Fruit fly (Drosophila melanogaster) whole organism, embryonic: Measurements from ENCODE around the gene Hez.
A peak's percentile ranks its signal among the peaks of the same experiment; 100 is the strongest.

ENCODE experiments used
- Atf6 ChIP-seq: fragments of 200-800 bp; sonication (Bioruptor generic); IDR thresholded peaks from 2 replicates; pipeline ENCODE4 v1.3.6; 2022; ENCODE audit warnings: missing biosample characterization, missing genetic modification characterization
- B-H2 ChIP-seq: fragments of 200-800 bp; sonication (Bioruptor generic); optimal IDR thresholded peaks from 2 replicates; lab custom pipeline; 2018; ENCODE audit warnings: missing biosample characterization, mild to moderate bottlenecking, missing genetic modification characterization
- CG10147 ChIP-seq: fragments of 200-800 bp; sonication (Bioruptor generic); optimal IDR thresholded peaks from 2 replicates; lab custom pipeline; 2019; ENCODE audit warnings: missing biosample characterization, mild to moderate bottlenecking, missing genetic modification characterization, moderate library complexity
- CG10321 ChIP-seq: fragments of 200-800 bp; sonication (Bioruptor generic); IDR thresholded peaks from 2 replicates; pipeline ENCODE4 v1.3.6; 2022; ENCODE audit warnings: missing biosample characterization, missing genetic modification characterization
- CG11695 ChIP-seq: fragments of 200-800 bp; sonication (Bioruptor generic); IDR thresholded peaks from 3 replicates; pipeline ENCODE4 v1.3.6; 2022; ENCODE audit warnings: missing biosample characterization, missing genetic modification characterization
- CG12219 ChIP-seq: fragments of 200-800 bp; sonication (Bioruptor generic); optimal IDR thresholded peaks from 3 replicates; lab custom pipeline; 2018; ENCODE audit warnings: missing biosample characterization, mild to moderate bottlenecking, missing genetic modification characterization
- CG12391 ChIP-seq: fragments of 200-800 bp; sonication (Bioruptor generic); optimal IDR thresholded peaks from 3 replicates; lab custom pipeline; 2018; ENCODE audit warnings: missing biosample characterization, mild to moderate bottlenecking, missing genetic modification characterization, moderate library complexity
- CG12942 ChIP-seq: fragments of 200-800 bp; sonication (Bioruptor generic); optimal IDR thresholded peaks from 3 replicates; lab custom pipeline; 2016; ENCODE audit warnings: missing biosample characterization, missing genetic modification characterization
- CG14014 ChIP-seq: fragments of 200-800 bp; sonication (Bioruptor generic); IDR thresholded peaks from 2 replicates; pipeline ENCODE4 v1.3.6; 2022; ENCODE audit warnings: missing biosample characterization, missing genetic modification characterization
- CG1529 ChIP-seq: fragments of 200-800 bp; sonication (Bioruptor generic); optimal IDR thresholded peaks from 3 replicates; lab custom pipeline; 2018; ENCODE audit warnings: missing biosample characterization, missing genetic modification characterization
- CG16863 ChIP-seq: fragments of 200-800 bp; sonication (Bioruptor generic); optimal IDR thresholded peaks from 3 replicates; lab custom pipeline; 2016; ENCODE audit warnings: missing biosample characterization, missing genetic modification characterization
- CG18262 ChIP-seq: fragments of 200-800 bp; optimal IDR thresholded peaks from 3 replicates; lab custom pipeline; 2019; ENCODE audit warnings: missing biosample characterization, mild to moderate bottlenecking, missing genetic modification characterization, moderate library complexity
- CG3065 ChIP-seq: fragments of 200-800 bp; sonication (Bioruptor generic); optimal IDR thresholded peaks from 2 replicates; lab custom pipeline; 2016; ENCODE audit warnings: missing biosample characterization, missing genetic modification characterization
- CG31365 ChIP-seq: fragments of 200-800 bp; sonication (Bioruptor generic); optimal IDR thresholded peaks from 2 replicates; lab custom pipeline; 2018; ENCODE audit warnings: missing biosample characterization, mild to moderate bottlenecking, missing genetic modification characterization
- CG31441 ChIP-seq: fragments of 200-800 bp; sonication (Bioruptor generic); IDR thresholded peaks from 2 replicates; pipeline ENCODE4 v1.3.6; 2022; ENCODE audit warnings: missing biosample characterization, missing genetic modification characterization
- CG3163 ChIP-seq: fragments of 200-800 bp; sonication (Bioruptor generic); optimal IDR thresholded peaks from 3 replicates; lab custom pipeline; 2016; ENCODE audit warnings: missing biosample characterization, missing genetic modification characterization
- CG32532 ChIP-seq: fragments of 200-800 bp; sonication (Bioruptor generic); IDR thresholded peaks from 2 replicates; pipeline ENCODE4 v1.3.6; 2022; ENCODE audit warnings: missing biosample characterization, missing genetic modification characterization
- CG4707 ChIP-seq: fragments of 200-800 bp; sonication (Bioruptor generic); optimal IDR thresholded peaks from 2 replicates; lab custom pipeline; 2018; ENCODE audit warnings: missing biosample characterization, mild to moderate bottlenecking, missing genetic modification characterization, moderate library complexity
- CG5180 ChIP-seq: fragments of 200-800 bp; sonication (Bioruptor generic); optimal IDR thresholded peaks from 3 replicates; lab custom pipeline; 2017; ENCODE audit warnings: missing biosample characterization, missing genetic modification characterization, mild to moderate bottlenecking, moderate library complexity, missing genetic modification reagents
- CG7271 ChIP-seq: fragments of 200-800 bp; sonication (Bioruptor generic); optimal IDR thresholded peaks from 2 replicates; lab custom pipeline; 2018; ENCODE audit warnings: missing biosample characterization, mild to moderate bottlenecking, missing genetic modification characterization, moderate library complexity
- CG7372 ChIP-seq: fragments of 200-800 bp; sonication (Bioruptor generic); IDR thresholded peaks from 2 replicates; pipeline ENCODE4 v1.3.6; 2022; ENCODE audit warnings: missing biosample characterization, missing genetic modification characterization
- CG7745 ChIP-seq: fragments of 200-800 bp; sonication (Bioruptor generic); optimal IDR thresholded peaks from 2 replicates; lab custom pipeline; 2018; ENCODE audit warnings: missing biosample characterization, mild to moderate bottlenecking, missing genetic modification characterization, moderate library complexity
- CG7786 ChIP-seq: fragments of 200-800 bp; sonication (Bioruptor generic); optimal IDR thresholded peaks from 2 replicates; lab custom pipeline; 2016; ENCODE audit warnings: missing biosample characterization, missing genetic modification characterization
- CG9609 ChIP-seq: fragments of 200-800 bp; sonication (Bioruptor generic); optimal IDR thresholded peaks from 3 replicates; lab custom pipeline; 2016; ENCODE audit warnings: missing biosample characterization, missing genetic modification characterization
- CG9876 ChIP-seq: fragments of 200-800 bp; sonication (Bioruptor generic); optimal IDR thresholded peaks from 2 replicates; lab custom pipeline; 2016; ENCODE audit warnings: missing biosample characterization, missing genetic modification characterization
- D ChIP-seq, 2 experiments: fragments of 200-800 bp in 1 of 2; fragments of >200 bp in 1 of 2; sonication (Bioruptor generic) in 1 of 2; optimal IDR thresholded peaks; 2 replicates in 1 of 2; 3 replicates in 1 of 2; lab custom pipeline; 2017; ENCODE audit warnings: mild to moderate bottlenecking in 1 of 2, missing biosample characterization in 1 of 2, missing genetic modification characterization in 1 of 2, missing genetic modification reagents in 1 of 2
- D19B ChIP-seq: fragments of 200-800 bp; sonication (Bioruptor generic); optimal IDR thresholded peaks from 2 replicates; lab custom pipeline; 2017; ENCODE audit warnings: missing biosample characterization, mild to moderate bottlenecking, missing genetic modification characterization
- Deaf1 ChIP-seq: fragments of 200-800 bp; optimal IDR thresholded peaks from 3 replicates; lab custom pipeline; 2019; ENCODE audit warnings: missing biosample characterization, mild to moderate bottlenecking, missing genetic modification characterization, moderate library complexity
- Gsc ChIP-seq: fragments of 200-800 bp; sonication (Bioruptor generic); IDR thresholded peaks from 2 replicates; pipeline ENCODE4 v1.3.6; 2022; ENCODE audit warnings: missing biosample characterization, missing genetic modification characterization
- HLH3B ChIP-seq: fragments of 200-800 bp; sonication (Bioruptor generic); IDR thresholded peaks from 2 replicates; pipeline ENCODE4 v1.3.6; 2022; ENCODE audit warnings: missing biosample characterization, missing genetic modification characterization
- Hr39 ChIP-seq: fragments of >200 bp; optimal IDR thresholded peaks from 2 replicates; lab custom pipeline; 2017
- Hsf ChIP-seq: fragments of 200-800 bp; sonication (Bioruptor generic); optimal IDR thresholded peaks from 3 replicates; lab custom pipeline; 2016; ENCODE audit warnings: missing biosample characterization, missing genetic modification characterization
- Mrtf ChIP-seq: fragments of 200-800 bp; sonication (Bioruptor generic); IDR thresholded peaks from 3 replicates; pipeline ENCODE4 v1.3.6; 2022; ENCODE audit warnings: missing biosample characterization, missing genetic modification characterization
- NK7.1 ChIP-seq: fragments of 200-800 bp; sonication (Bioruptor generic); optimal IDR thresholded peaks from 3 replicates; lab custom pipeline; 2016; ENCODE audit warnings: missing biosample characterization, missing genetic modification characterization
- Nf-YB ChIP-seq: fragments of 200-800 bp; sonication (Bioruptor generic); optimal IDR thresholded peaks from 3 replicates; lab custom pipeline; 2019; ENCODE audit warnings: missing biosample characterization, mild to moderate bottlenecking, missing genetic modification characterization, moderate library complexity
- Nf-YC ChIP-seq: fragments of 200-800 bp; optimal IDR thresholded peaks from 3 replicates; lab custom pipeline; 2019; ENCODE audit warnings: missing biosample characterization, mild to moderate bottlenecking, missing genetic modification characterization, moderate library complexity
- Rfx ChIP-seq: fragments of 200-800 bp; sonication (Bioruptor generic); IDR thresholded peaks from 2 replicates; pipeline ENCODE4 v1.3.6; 2022; ENCODE audit warnings: missing biosample characterization, missing genetic modification characterization
- Xbp1 ChIP-seq: fragments of 200-800 bp; sonication (Bioruptor generic); optimal IDR thresholded peaks from 3 replicates; lab custom pipeline; 2016; ENCODE audit warnings: missing biosample characterization, mild to moderate bottlenecking, missing genetic modification characterization
- abd-A ChIP-seq: fragments of 200-800 bp; sonication (Bioruptor generic); optimal IDR thresholded peaks from 3 replicates; lab custom pipeline; 2019; ENCODE audit warnings: missing biosample characterization, mild to moderate bottlenecking, missing genetic modification characterization, moderate library complexity
- chinmo ChIP-seq: fragments of 200-800 bp; sonication (Bioruptor generic); IDR thresholded peaks from 4 replicates; pipeline ENCODE4 v1.3.6; 2022; ENCODE audit warnings: missing biosample characterization, missing genetic modification characterization; ENCODE audit not compliant: partially characterized antibody
- croc ChIP-seq: fragments of 200-800 bp; sonication (Bioruptor generic); conservative IDR thresholded peaks from 3 replicates; pipeline ENCODE4 v1.3.6; 2022; ENCODE audit warnings: missing biosample characterization, missing genetic modification characterization
- cwo ChIP-seq: fragments of 200-800 bp; sonication (Bioruptor generic); optimal IDR thresholded peaks from 3 replicates; lab custom pipeline; 2017; ENCODE audit warnings: missing biosample characterization, missing genetic modification characterization, mild to moderate bottlenecking, moderate library complexity, missing genetic modification reagents
- kah ChIP-seq: fragments of 200-800 bp; sonication (Bioruptor generic); optimal IDR thresholded peaks from 2 replicates; lab custom pipeline; 2018; ENCODE audit warnings: missing biosample characterization, mild to moderate bottlenecking, missing genetic modification characterization
- lmd ChIP-seq: fragments of 200-800 bp; sonication (Bioruptor generic); IDR thresholded peaks from 2 replicates; pipeline ENCODE4 v1.3.6; 2022; ENCODE audit warnings: missing biosample characterization, missing genetic modification characterization
- mld ChIP-seq: fragments of 200-800 bp; sonication (Bioruptor generic); IDR thresholded peaks from 3 replicates; pipeline ENCODE4 v1.3.6; 2022; ENCODE audit warnings: missing biosample characterization, missing genetic modification characterization; ENCODE audit not compliant: partially characterized antibody
- pb ChIP-seq: fragments of 200-800 bp; sonication (Bioruptor generic); optimal IDR thresholded peaks from 3 replicates; lab custom pipeline; 2016; ENCODE audit warnings: missing biosample characterization, missing genetic modification characterization
- phol ChIP-seq: fragments of 200-800 bp; sonication (Bioruptor generic); optimal IDR thresholded peaks from 3 replicates; lab custom pipeline; 2018; ENCODE audit warnings: missing biosample characterization, mild to moderate bottlenecking, missing genetic modification characterization, moderate library complexity
- sob ChIP-seq: fragments of 200-800 bp; sonication (Bioruptor generic); IDR thresholded peaks from 2 replicates; pipeline ENCODE4 v1.3.6; 2022; ENCODE audit warnings: missing biosample characterization, missing genetic modification characterization
- tap ChIP-seq: fragments of 200-800 bp; optimal IDR thresholded peaks from 3 replicates; lab custom pipeline; 2019; ENCODE audit warnings: missing biosample characterization, mild to moderate bottlenecking, missing genetic modification characterization, moderate library complexity
- tio ChIP-seq: fragments of 200-800 bp; sonication (Bioruptor generic); optimal IDR thresholded peaks from 2 replicates; lab custom pipeline; 2017; ENCODE audit warnings: missing biosample characterization, missing genetic modification characterization, inconsistent platforms

Gene Hez

DNA sequence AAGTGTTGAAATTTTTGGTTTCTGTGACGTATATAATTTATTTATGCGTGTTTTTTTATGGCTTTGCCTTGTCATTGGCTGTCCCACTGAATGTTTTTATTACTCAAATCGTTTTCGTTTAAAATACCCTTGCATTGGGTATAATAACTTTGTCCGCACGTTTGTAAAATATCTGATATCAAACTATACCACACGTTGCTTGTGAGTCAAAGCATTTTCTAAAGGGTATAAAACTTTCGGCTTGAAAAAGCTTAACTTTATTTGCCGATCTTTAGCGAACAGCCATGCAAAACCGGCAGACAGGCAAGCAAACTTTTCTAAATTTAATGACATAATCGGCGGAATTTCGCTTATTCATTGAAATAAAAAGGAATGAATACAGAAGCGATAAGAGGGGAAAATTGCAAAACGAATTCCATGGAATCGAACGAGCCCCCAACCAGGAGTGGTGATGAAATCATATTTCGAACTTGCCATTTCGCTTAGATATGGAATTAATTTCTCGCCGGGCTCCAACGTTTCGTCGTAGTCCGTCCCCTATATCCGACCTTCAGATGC lies 47.0 kb downstream of the Hez start (continued):
- TF ChIP-seq CG3065 (no peak), NK7.1 (GFP tag; lab: Kevin White, UChicago) (peak; percentile 29), tio (no peak), CG7372 (GFP tag; lab: Robert Waterston, UW) (peak; percentile 53; the same call in 1 of the 2 replicates), Gsc (GFP tag; lab: Robert Waterston, UW) (no peak), lmd (peak; percentile 59; the same call in 1 of the 2 replicates), Hsf (GFP tag; lab: Kevin White, UChicago) (peak; percentile 29), Hr39 (no peak), CG9609 (GFP tag; lab: Kevin White, UChicago) (peak; percentile 48), D (optimal IDR thresholded peaks at IDR 0.05; lab: Kevin White, UChicago) (no peak), D (GFP tag; optimal IDR thresholded peaks at IDR 0.05; lab: Kevin White, UChicago) (no peak), croc (GFP tag; lab: Robert Waterston, UW) (no peak), CG31365 (tag; lab: Kevin White, UChicago) (no peak), CG12219 (GFP tag; lab: Kevin White, UChicago) (peak; percentile 19), CG7271 (tag; lab: Kevin White, UChicago) (no peak), CG9876 (GFP tag; lab: Kevin White, UChicago) (no peak), phol (tag; lab: Kevin White, UChicago) (peak; percentile 27), Rfx (GFP tag; lab: Robert Waterston, UW) (peak; percentile 84), CG32532 (peak; percentile 71), CG1529 (GFP tag; lab: Kevin White, UChicago) (no peak), sob (GFP tag; lab: Robert Waterston, UW) (peak; percentile 61), kah (no peak), CG12942 (GFP tag; lab: Kevin White, UChicago) (peak; percentile 8), CG10147 (GFP tag; lab: Kevin White, UChicago) (peak; percentile 1), Xbp1 (peak; percentile 47), CG10321 (GFP tag; lab: Robert Waterston, UW) (no peak), HLH3B (peak; percentile 59; the same call in 1 of the 2 replicates), pb (peak; percentile 41), Atf6 (GFP tag; lab: Robert Waterston, UW) (peak; percentile 58; the same call in 1 of the 2 replicates), CG11695 (0 out of 3 replicates have a peak, but pooled peaks have one; percentile 8), mld (GFP tag; lab: Robert Waterston, UW) (no peak), chinmo (GFP tag; lab: Robert Waterston, UW) (no peak), CG7745 (tag; lab: Kevin White, UChicago) (no peak), CG12391 (peak; percentile 19), D19B (peak; percentile 33), CG14014 (peak; percentile 77), CG3163 (GFP tag; lab: Kevin White, UChicago) (no peak), Mrtf (GFP tag; lab: Robert Waterston, UW) (peak; percentile 9; the same call in 1 of the 3 replicates), CG4707 (GFP tag; lab: Kevin White, UChicago) (no peak), cwo (GFP tag; lab: Kevin White, UChicago) (peak; percentile 55), abd-A (tag; lab: Kevin White, UChicago) (peak; percentile 75), Nf-YC (tag; lab: Kevin White, UChicago) (peak; percentile 39), tap (tag; lab: Kevin White, UChicago) (peak; percentile 57), CG18262 (tag; lab: Kevin White, UChicago) (peak; percentile 2), B-H2 (GFP tag; lab: Kevin White, UChicago) (peak; percentile 21), CG5180 (GFP tag; lab: Kevin White, UChicago) (peak; percentile 16), CG31441 (GFP tag; lab: Robert Waterston, UW) (no peak), CG7786 (peak; percentile 18), Deaf1 (peak; percentile 21), CG16863 (GFP tag; lab: Kevin White, UChicago) (peak; percentile 24), Nf-YB (peak; percentile 12)
